Fruit fly (Drosophila melanogaster) ovary, adult (tissue): Measurements from ENCODE around the gene CG32192.

Experiments
- CG17801 ChIP-seq: fragments of 200-800 bp; optimal IDR thresholded peaks from 2 replicates; lab custom pipeline; 2019; ENCODE audit warnings: missing biosample characterization, mild to moderate bottlenecking, missing genetic modification characterization, moderate library complexity; ENCODE audit not compliant: partially characterized antibody

The CG32192 gene

dm6 chr3L:18086754-18087685 is 46.9 kb downstream of the CG32192 start, which contains the start of gene CG34253:
TSS of gene CG34253 (minus strand) at chr3L:18087320.
- no peak for TF ChIP-seq CG17801 (GFP tag; lab: Kevin White, UChicago)

dm6 chr3L:18088027-18088426 is 47.9 kb downstream of the CG32192 start:
- TF ChIP-seq CG17801 (GFP tag; lab: Kevin White, UChicago), result no peak
